Worm (Caenorhabditis elegans): Measurements from ENCODE around the gene C23G10.1.

C23G10.1 gene

ce11 chrIII:6208984-6209383 is at the start of gene C23G10.1:
C23G10.1 (plus strand) TSS chrIII:6209284.
- no peak for TF ChIP-seq lsy-2 (tag; optimal IDR thresholded peaks at IDR 0.05)

- TF ChIP-seq nhr-25 (tag; optimal IDR thresholded peaks at IDR 0.05) (no peak), Y55F3AM.14 (GFP tag; optimal IDR thresholded peaks at IDR 0.05) (no peak)
Measured at ce11 chrIII:6163381-6163780, 45.7 kb upstream of the C23G10.1 start.

- TF ChIP-seq nhr-25 (tag; optimal IDR thresholded peaks at IDR 0.05) (peak; percentile 5), crh-2 (tag; optimal IDR thresholded peaks at IDR 0.05) (peak; percentile 0), fos-1 (tag; optimal IDR thresholded peaks at IDR 0.05) (peak; percentile 34), ama-1 (optimal IDR thresholded peaks at IDR 0.05) (peak; percentile 86), C34F6.9 (tag; optimal IDR thresholded peaks at IDR 0.05) (peak; percentile 48), nhr-129 (tag; optimal IDR thresholded peaks at IDR 0.05) (peak; percentile 34), lin-13 (GFP tag; optimal IDR thresholded peaks at IDR 0.05) (peak; percentile 17), alr-1 (tag; optimal IDR thresholded peaks at IDR 0.05) (no peak), sma-9 (GFP tag; optimal IDR thresholded peaks at IDR 0.05) (peak; percentile 35), sma-9 (tag; optimal IDR thresholded peaks at IDR 0.05) (no peak), mbf-1 (tag; optimal IDR thresholded peaks at IDR 0.05) (no peak), egl-27 (tag; optimal IDR thresholded peaks at IDR 0.05) (no peak), Y55F3AM.14 (GFP tag; optimal IDR thresholded peaks at IDR 0.05) (no peak)
Measured at ce11 chrIII:6164253-6164971, 44.7 kb upstream of the C23G10.1 start, which contains the start of gene F42A10.9. F42A10.9 (plus strand) TSS chrIII:6164573.

ce11 chrIII:6165240-6165639 is 43.8 kb upstream of the C23G10.1 start:
- TF ChIP-seq egl-27 (tag; optimal IDR thresholded peaks at IDR 0.05) (no peak), lin-39 (tag; optimal IDR thresholded peaks at IDR 0.05) (no peak), crh-2 (tag; optimal IDR thresholded peaks at IDR 0.05) (no peak), ceh-16 (tag; optimal IDR thresholded peaks at IDR 0.05) (no peak), ztf-4 (tag; optimal IDR thresholded peaks at IDR 0.05) (no peak), ztf-11 (tag; optimal IDR thresholded peaks at IDR 0.05) (no peak), nhr-12 (tag; optimal IDR thresholded peaks at IDR 0.05) (no peak), fos-1 (tag; optimal IDR thresholded peaks at IDR 0.05) (no peak), mbf-1 (tag; optimal IDR thresholded peaks at IDR 0.05) (no peak)

ce11 chrIII:6166634-6167033 is 42.5 kb upstream of the C23G10.1 start:
- TF ChIP-seq nhr-25 (tag; optimal IDR thresholded peaks at IDR 0.05) = no peak
- TF ChIP-seq snpc-4 (tag; optimal IDR thresholded peaks at IDR 0.05) = no peak
- no peak for TF ChIP-seq aly-2 (tag; optimal IDR thresholded peaks at IDR 0.05)
- no peak for TF ChIP-seq elt-1 (tag; optimal IDR thresholded peaks at IDR 0.05)
- no peak for TF ChIP-seq nhr-237 (tag; optimal IDR thresholded peaks at IDR 0.05)
- no peak for TF ChIP-seq ZK546.5 (tag; optimal IDR thresholded peaks at IDR 0.05)
- no peak for TF ChIP-seq dmd-4 (tag; optimal IDR thresholded peaks at IDR 0.05)
- no peak for TF ChIP-seq nhr-77 (tag; optimal IDR thresholded peaks at IDR 0.05)
- TF ChIP-seq lin-39 (tag; optimal IDR thresholded peaks at IDR 0.05) = no peak
- no peak for TF ChIP-seq elt-3 (tag; optimal IDR thresholded peaks at IDR 0.05)
- TF ChIP-seq sem-4 (tag; optimal IDR thresholded peaks at IDR 0.05) = no peak
- TF ChIP-seq alr-1 (tag; optimal IDR thresholded peaks at IDR 0.05) = no peak
- no peak for TF ChIP-seq crh-2 (tag; optimal IDR thresholded peaks at IDR 0.05)
- no peak for TF ChIP-seq gmeb-1 (tag; optimal IDR thresholded peaks at IDR 0.05)
- TF ChIP-seq mbf-1 (tag; optimal IDR thresholded peaks at IDR 0.05) = no peak

- TF ChIP-seq ZK546.5 (tag; optimal IDR thresholded peaks at IDR 0.05) = no peak
- no peak for TF ChIP-seq F13H6.1 (tag; optimal IDR thresholded peaks at IDR 0.05)
- TF ChIP-seq dmd-4 (tag; optimal IDR thresholded peaks at IDR 0.05) = no peak
- no peak for TF ChIP-seq nhr-6 (tag; optimal IDR thresholded peaks at IDR 0.05)
- TF ChIP-seq ama-1 (optimal IDR thresholded peaks at IDR 0.05) = peak; percentile 20
- TF ChIP-seq crh-2 (tag; optimal IDR thresholded peaks at IDR 0.05) = peak; percentile 36
- TF ChIP-seq lsy-2 (tag; optimal IDR thresholded peaks at IDR 0.05) = no peak
- TF ChIP-seq snpc-4 (tag; optimal IDR thresholded peaks at IDR 0.05) = no peak
- no peak for TF ChIP-seq ztf-11 (tag; optimal IDR thresholded peaks at IDR 0.05)
- TF ChIP-seq C34F6.9 (tag; optimal IDR thresholded peaks at IDR 0.05) = peak; percentile 21
- no peak for TF ChIP-seq nhr-237 (tag; optimal IDR thresholded peaks at IDR 0.05)
- TF ChIP-seq ceh-16 (tag; optimal IDR thresholded peaks at IDR 0.05) = no peak
- no peak for TF ChIP-seq gmeb-1 (tag; optimal IDR thresholded peaks at IDR 0.05)
- TF ChIP-seq mab-5 (tag; optimal IDR thresholded peaks at IDR 0.05) = no peak
- TF ChIP-seq nhr-10 (tag; optimal IDR thresholded peaks at IDR 0.05) = no peak
- TF ChIP-seq R02D3.7 (tag; optimal IDR thresholded peaks at IDR 0.05) = no peak
- TF ChIP-seq sma-3 (GFP tag; optimal IDR thresholded peaks at IDR 0.05) = no peak
- no peak for TF ChIP-seq nhr-77 (tag; optimal IDR thresholded peaks at IDR 0.05)
- TF ChIP-seq sma-9 (GFP tag; optimal IDR thresholded peaks at IDR 0.05) = no peak
- no peak for TF ChIP-seq sma-9 (tag; optimal IDR thresholded peaks at IDR 0.05)
- no peak for TF ChIP-seq nhr-25 (tag; optimal IDR thresholded peaks at IDR 0.05)
- peak; percentile 42 for TF ChIP-seq nhr-129 (tag; optimal IDR thresholded peaks at IDR 0.05)
- no peak for TF ChIP-seq lin-13 (GFP tag; optimal IDR thresholded peaks at IDR 0.05)
Measured at ce11 chrIII:6168497-6169227, 40.4 kb upstream of the C23G10.1 start, which contains the start of gene efk-1. efk-1 (minus strand) TSS chrIII:6168547.
